Fruit fly (Drosophila melanogaster) whole organism, prepupa: ENCODE data around the gene Or85d.

Experiments used
- Blimp-1 ChIP-seq: fragments of 200-800 bp; sonication (Bioruptor generic); optimal IDR thresholded peaks from 3 replicates; lab custom pipeline; 2017; ENCODE audit warnings: missing biosample characterization, missing genetic modification characterization, mild to moderate bottlenecking, moderate library complexity, missing genetic modification reagents
- CG11294 ChIP-seq: fragments of 200-800 bp; sonication (Bioruptor generic); IDR thresholded peaks from 2 replicates; pipeline ENCODE4 v1.3.6; 2022; ENCODE audit warnings: missing biosample characterization, missing genetic modification characterization
- CG15336 ChIP-seq: fragments of 200-800 bp; sonication (Bioruptor generic); IDR thresholded peaks from 2 replicates; pipeline ENCODE4 v1.3.6; 2022; ENCODE audit warnings: missing biosample characterization, missing genetic modification characterization
- CG31627 ChIP-seq: fragments of 200-800 bp; sonication (Bioruptor generic); optimal IDR thresholded peaks from 3 replicates; lab custom pipeline; 2016; ENCODE audit warnings: missing biosample characterization, missing genetic modification characterization
- CG6276 ChIP-seq: fragments of 200-800 bp; sonication (Bioruptor generic); optimal IDR thresholded peaks from 2 replicates; lab custom pipeline; 2017; ENCODE audit warnings: missing biosample characterization, mild to moderate bottlenecking, missing genetic modification characterization
- CG6808 ChIP-seq: fragments of 200-800 bp; sonication (Bioruptor generic); optimal IDR thresholded peaks from 3 replicates; lab custom pipeline; 2017; ENCODE audit warnings: missing biosample characterization, missing genetic modification characterization, mild to moderate bottlenecking, moderate library complexity, missing genetic modification reagents
- CG7368 ChIP-seq: fragments of 200-800 bp; sonication (Bioruptor generic); optimal IDR thresholded peaks from 3 replicates; lab custom pipeline; 2016; ENCODE audit warnings: missing biosample characterization, missing genetic modification characterization
- Ets21C ChIP-seq: fragments of 200-800 bp; sonication (Bioruptor generic); optimal IDR thresholded peaks from 3 replicates; lab custom pipeline; 2016; ENCODE audit warnings: missing biosample characterization, missing genetic modification characterization
- Hr4 ChIP-seq: fragments of 200-800 bp; sonication (Bioruptor generic); optimal IDR thresholded peaks from 3 replicates; lab custom pipeline; 2016; ENCODE audit warnings: missing biosample characterization, missing genetic modification characterization
- Smox ChIP-seq: fragments of 200-800 bp; sonication (Bioruptor generic); optimal IDR thresholded peaks from 3 replicates; lab custom pipeline; 2016; ENCODE audit warnings: missing biosample characterization, missing genetic modification characterization
- Sox102F ChIP-seq: fragments of 200-800 bp; sonication (Bioruptor generic); optimal IDR thresholded peaks from 2 replicates; lab custom pipeline; 2016; ENCODE audit warnings: missing biosample characterization, mild to moderate bottlenecking, missing genetic modification characterization
- dsx ChIP-seq: fragments of 200-800 bp; optimal IDR thresholded peaks from 3 replicates; lab custom pipeline; 2019; ENCODE audit warnings: missing biosample characterization, mild to moderate bottlenecking, missing genetic modification characterization, moderate library complexity; ENCODE audit not compliant: poor library complexity, severe bottlenecking

DNA sequence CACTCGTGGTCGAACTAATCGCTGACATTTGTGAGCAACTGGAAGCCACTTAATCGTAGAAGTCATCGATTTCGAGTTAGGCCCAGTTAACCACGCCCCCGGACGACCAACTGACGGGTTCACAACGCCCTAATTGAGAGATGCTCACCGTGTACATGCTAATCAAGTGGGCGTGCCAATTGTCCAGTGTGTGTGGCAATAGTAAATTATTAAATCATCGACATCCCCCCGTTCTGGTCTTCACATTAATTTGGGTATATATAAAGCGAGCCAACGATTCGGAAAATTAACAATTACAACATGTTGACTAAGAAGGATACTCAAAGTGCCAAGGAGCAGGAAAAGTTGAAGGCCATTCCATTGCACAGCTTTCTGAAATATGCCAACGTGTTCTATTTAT is at the start of gene Or85d:
- no peak for TF ChIP-seq CG15336 (GFP tag; lab: Robert Waterston, UW)
- no peak for TF ChIP-seq Sox102F
- TF ChIP-seq Smox (GFP tag; lab: Kevin White, UChicago): no peak
- TF ChIP-seq CG31627 (GFP tag; lab: Kevin White, UChicago): no peak
- TF ChIP-seq CG11294 (GFP tag; lab: Robert Waterston, UW): no peak
- no peak for TF ChIP-seq Blimp-1 (GFP tag; lab: Kevin White, UChicago)
- TF ChIP-seq Ets21C (GFP tag; lab: Kevin White, UChicago): no peak
- TF ChIP-seq CG6808 (GFP tag; lab: Kevin White, UChicago): no peak
- no peak for TF ChIP-seq CG6276
- TF ChIP-seq dsx (GFP tag; lab: Kevin White, UChicago): no peak
- TF ChIP-seq Hr4 (GFP tag; lab: Kevin White, UChicago): no peak
- no peak for TF ChIP-seq CG7368
